Worm (Caenorhabditis elegans) whole organism, young adult: ENCODE results near the gene mgl-1.

Experiments used
- F10E7.11 ChIP-seq: sonication (generic microtip); optimal IDR thresholded peaks from 2 replicates; lab custom pipeline; 2017; ENCODE audit warnings: mild to moderate bottlenecking, missing genetic modification characterization, moderate library complexity, missing compliant biosample characterization
- Y53G8AR.9 ChIP-seq: fragments of 200-800 bp; sonication (Bioruptor generic); conservative IDR thresholded peaks from 2 replicates; pipeline ENCODE4 v1.3.6; 2022; ENCODE audit warnings: missing genetic modification reagents, missing genetic modification characterization, missing compliant biosample characterization
- aptf-3 ChIP-seq: fragments of 200-800 bp; sonication (Bioruptor generic); IDR thresholded peaks from 2 replicates; pipeline ENCODE4 v1.3.6; 2022; ENCODE audit warnings: missing genetic modification characterization, missing compliant biosample characterization
- ccch-3 ChIP-seq: fragments of 200-800 bp; sonication (Bioruptor generic); optimal IDR thresholded peaks from 2 replicates; lab custom pipeline; 2018; ENCODE audit warnings: mild to moderate bottlenecking, missing genetic modification characterization, missing compliant biosample characterization
- dpff-1 ChIP-seq: sonication (generic microtip); optimal IDR thresholded peaks from 2 replicates; lab custom pipeline; 2017; ENCODE audit warnings: mild to moderate bottlenecking, missing genetic modification characterization, missing compliant biosample characterization
- hmg-1.2 ChIP-seq: fragments of 200-800 bp; sonication (Bioruptor generic); IDR thresholded peaks from 2 replicates; pipeline ENCODE4 v1.3.6; 2022; ENCODE audit warnings: missing genetic modification reagents, missing genetic modification characterization, missing compliant biosample characterization
- hsf-1 ChIP-seq: fragments of 200-800 bp; sonication (Bioruptor generic); IDR thresholded peaks from 2 replicates; pipeline ENCODE4 v1.3.6; 2022; ENCODE audit warnings: missing genetic modification reagents, missing genetic modification characterization, missing compliant biosample characterization
- lag-1 ChIP-seq: fragments of 200-800 bp; sonication (Bioruptor generic); IDR thresholded peaks from 2 replicates; pipeline ENCODE4 v1.3.6; 2022; ENCODE audit warnings: missing genetic modification reagents, missing genetic modification characterization, missing compliant biosample characterization
- mel-28 ChIP-seq: sonication (generic microtip); optimal IDR thresholded peaks from 2 replicates; lab custom pipeline; 2016; ENCODE audit warnings: borderline replicate concordance, mild to moderate bottlenecking, missing genetic modification characterization, missing compliant biosample characterization
- pha-4 ChIP-seq: fragments of 150-350 bp; sonication (generic microtip); optimal IDR thresholded peaks from 2 replicates; lab custom pipeline; 2014; ENCODE audit warnings: missing biosample characterization, missing genetic modification reagents, missing genetic modification characterization
- unc-62 ChIP-seq: fragments of 150-350 bp; optimal IDR thresholded peaks from 2 replicates; lab custom pipeline; 2014; ENCODE audit warnings: missing biosample characterization, missing genetic modification reagents, missing genetic modification characterization
- zfh-2 ChIP-seq: fragments of 200-800 bp; sonication (Bioruptor generic); conservative IDR thresholded peaks from 2 replicates; pipeline ENCODE4 v1.3.6; 2022; ENCODE audit warnings: missing genetic modification reagents, missing genetic modification characterization, missing compliant biosample characterization
- ztf-22 ChIP-seq: fragments of 200-800 bp; sonication (Bioruptor generic); optimal IDR thresholded peaks from 2 replicates; lab custom pipeline; 2018; ENCODE audit warnings: mild to moderate bottlenecking, missing genetic modification characterization, moderate library complexity, missing compliant biosample characterization

DNA sequence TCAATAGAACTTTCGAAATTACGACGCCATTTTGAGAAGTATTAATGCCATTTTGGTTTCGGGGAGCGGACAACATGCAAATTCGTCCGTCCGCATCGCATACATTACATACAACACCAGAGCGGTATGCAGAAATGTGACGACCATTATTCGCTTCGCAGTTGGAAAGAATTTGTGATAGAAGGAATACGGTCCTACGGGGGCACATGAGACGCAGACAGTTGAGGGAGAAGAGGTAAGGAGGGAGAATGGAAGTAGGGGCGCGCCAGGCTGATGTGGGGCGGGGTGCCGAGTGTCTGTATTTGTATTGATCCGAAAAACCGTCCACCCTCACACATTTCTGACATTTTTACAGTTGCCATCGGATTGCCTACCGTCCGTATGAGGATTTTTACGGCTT lies 34.7 kb downstream of the mgl-1 start:
- TF ChIP-seq lag-1 (GFP tag; lab: Robert Waterston, UW) = no peak
- TF ChIP-seq pha-4 = no peak
- TF ChIP-seq mel-28 = no peak
- TF ChIP-seq unc-62 (GFP tag; lab: Kevin White, UChicago) = no peak
- TF ChIP-seq ztf-22 = no peak
- no peak for TF ChIP-seq dpff-1 (tag; lab: Kevin White, UChicago)
- no peak for TF ChIP-seq ccch-3 (GFP tag; lab: Kevin White, UChicago)
- no peak for TF ChIP-seq aptf-3 (GFP tag; lab: Robert Waterston, UW)
- TF ChIP-seq F10E7.11 (tag; lab: Kevin White, UChicago) = no peak
- peak; percentile 16; the same call in 1 of the 2 replicates for TF ChIP-seq hmg-1.2 (GFP tag; lab: Robert Waterston, UW)
- TF ChIP-seq zfh-2 (GFP tag; lab: Robert Waterston, UW) = no peak
- no peak for TF ChIP-seq hsf-1 (GFP tag; lab: Robert Waterston, UW)
- no peak for TF ChIP-seq Y53G8AR.9 (GFP tag; lab: Robert Waterston, UW)
